Fruit fly (Drosophila melanogaster): ENCODE data around the gene lectin-33A.

DNA sequence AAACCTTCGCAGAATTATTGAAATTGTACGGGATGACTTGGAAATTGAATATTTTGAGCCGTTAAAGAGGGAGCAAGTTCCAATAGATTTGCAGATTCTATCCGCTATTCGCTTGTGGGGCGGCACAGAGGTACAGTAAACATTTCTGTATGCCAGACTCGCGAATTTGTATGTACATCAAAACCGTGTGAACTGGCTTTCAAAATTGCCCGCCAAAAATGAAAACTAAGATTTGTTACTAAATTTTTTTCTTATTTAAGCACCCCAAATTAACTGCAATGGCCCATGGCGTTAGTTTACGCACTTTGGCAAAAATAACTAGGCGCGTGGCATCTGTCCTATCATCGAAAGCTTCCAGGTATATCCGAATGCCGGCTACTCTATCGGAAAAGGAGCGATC, 13.8 kb upstream of the lectin-33A start:
- TF ChIP-seq jim (GFP tag; optimal IDR thresholded peaks at IDR 0.05), result no peak
- TF ChIP-seq Rel (GFP tag; optimal IDR thresholded peaks at IDR 0.05), result no peak
- no peak for TF ChIP-seq Rel (tag; optimal IDR thresholded peaks at IDR 0.05)
- no peak for TF ChIP-seq CrebA (GFP tag; optimal IDR thresholded peaks at IDR 0.05; ENCODE audit: borderline replicate concordance)
- no peak for TF ChIP-seq Jra (GFP tag; optimal IDR thresholded peaks at IDR 0.05)
- no peak for TF ChIP-seq usp (GFP tag; optimal IDR thresholded peaks at IDR 0.05)
- TF ChIP-seq lola (GFP tag; optimal IDR thresholded peaks at IDR 0.05), result no peak
- TF ChIP-seq GATAd (GFP tag; optimal IDR thresholded peaks at IDR 0.05), result no peak
- TF ChIP-seq pan (optimal IDR thresholded peaks at IDR 0.05), result no peak
- TF ChIP-seq HLH106 (tag; optimal IDR thresholded peaks at IDR 0.05), result no peak
- TF ChIP-seq fru (GFP tag; optimal IDR thresholded peaks at IDR 0.05), result no peak

All from whole organism, wandering third instar larva.